Worm (Caenorhabditis elegans): ENCODE results near the gene F38B6.8.

F38B6.8 gene

DNA sequence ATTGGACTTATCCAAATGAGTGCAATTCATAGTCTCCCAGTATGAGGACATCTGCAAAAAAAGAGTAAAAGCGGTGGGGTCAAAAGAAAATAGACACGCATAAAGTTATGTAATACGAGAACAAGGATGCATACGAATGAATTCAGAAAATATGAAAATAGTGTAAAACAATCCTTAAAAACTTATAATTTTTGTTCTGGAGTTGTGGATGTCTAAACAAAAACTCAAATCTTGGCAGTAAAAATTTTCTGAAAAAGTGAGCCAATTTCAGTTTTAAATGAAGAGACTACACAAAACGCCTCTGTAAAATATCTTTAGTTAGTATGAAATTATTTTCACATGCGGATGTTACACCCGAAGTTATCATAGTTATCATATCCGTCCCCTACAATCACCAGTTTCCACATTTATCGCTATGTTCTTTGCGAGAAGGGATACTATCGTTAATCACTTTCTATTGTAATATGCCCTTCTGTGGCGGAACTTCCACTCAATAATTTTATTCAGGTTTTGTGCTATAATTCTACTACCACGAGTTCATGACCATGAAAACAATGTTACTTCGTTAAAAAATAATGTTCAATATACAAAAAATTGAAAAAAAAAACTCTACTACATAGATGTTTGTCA, 41.9 kb downstream of the F38B6.8 start, which contains the start of gene nhr-120:
TSS of gene nhr-120 (minus strand) at position 51 of the 630 bp plus-strand sequence.
- no peak for TF ChIP-seq alr-1 (tag; optimal IDR thresholded peaks at IDR 0.05)
- TF ChIP-seq blmp-1 (tag; optimal IDR thresholded peaks at IDR 0.05; ENCODE audit: insufficient read depth) = peak; percentile 19
- no peak for TF ChIP-seq lin-11 (tag; optimal IDR thresholded peaks at IDR 0.05)
- no peak for TF ChIP-seq nhr-21 (tag; optimal IDR thresholded peaks at IDR 0.05)
- TF ChIP-seq nhr-25 (tag; optimal IDR thresholded peaks at IDR 0.05) = peak; percentile 5
- TF ChIP-seq sma-9 (GFP tag; optimal IDR thresholded peaks at IDR 0.05) = peak; percentile 48
- no peak for TF ChIP-seq sma-9 (tag; optimal IDR thresholded peaks at IDR 0.05)

DNA sequence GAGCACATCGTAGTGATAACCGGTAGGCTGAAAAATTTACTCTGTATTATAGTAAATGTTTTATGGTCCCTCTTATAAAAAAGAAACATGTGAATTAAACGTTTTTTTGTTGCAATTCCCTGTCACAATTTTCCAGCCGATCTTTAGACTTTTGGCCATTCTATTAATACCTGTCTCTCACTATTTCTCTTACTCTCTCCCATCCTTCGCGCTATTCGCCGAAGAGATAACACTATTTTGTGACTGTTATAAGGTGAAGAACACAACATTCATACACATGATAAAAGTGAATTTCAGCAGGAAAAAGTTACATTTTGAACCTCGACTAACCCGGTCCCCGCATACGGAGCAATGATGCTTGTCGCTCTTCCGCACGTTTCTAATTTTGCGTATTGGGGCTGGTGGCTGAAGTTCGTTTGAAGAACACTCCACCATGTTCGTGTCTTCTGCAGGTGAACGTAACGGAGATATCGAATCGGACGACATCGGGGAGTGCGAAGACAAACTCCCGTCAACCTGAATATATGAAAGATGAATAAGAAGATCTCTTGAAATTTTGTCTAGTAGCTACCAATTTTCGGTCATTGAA, 43.5 kb downstream of the F38B6.8 start:
- TF ChIP-seq alr-1 (tag; optimal IDR thresholded peaks at IDR 0.05) (no peak), ztf-1 (GFP tag; conservative IDR thresholded peaks at IDR 0.05) (no peak), lsy-2 (tag; optimal IDR thresholded peaks at IDR 0.05) (no peak), nhr-129 (tag; optimal IDR thresholded peaks at IDR 0.05) (no peak), ztf-4 (tag; optimal IDR thresholded peaks at IDR 0.05) (peak; percentile 27), dmd-4 (tag; optimal IDR thresholded peaks at IDR 0.05) (no peak), sma-3 (GFP tag; optimal IDR thresholded peaks at IDR 0.05) (peak; percentile 70), blmp-1 (tag; optimal IDR thresholded peaks at IDR 0.05; ENCODE audit: insufficient read depth) (peak; percentile 48), ceh-16 (tag; optimal IDR thresholded peaks at IDR 0.05) (no peak), crh-2 (tag; optimal IDR thresholded peaks at IDR 0.05) (peak; percentile 48), sma-9 (GFP tag; optimal IDR thresholded peaks at IDR 0.05) (peak; percentile 84), sma-9 (tag; optimal IDR thresholded peaks at IDR 0.05) (no peak), F13H6.1 (tag; optimal IDR thresholded peaks at IDR 0.05) (no peak), gmeb-1 (tag; optimal IDR thresholded peaks at IDR 0.05) (peak; percentile 22), lin-13 (GFP tag; optimal IDR thresholded peaks at IDR 0.05) (no peak), nhr-25 (tag; optimal IDR thresholded peaks at IDR 0.05) (peak; percentile 67), ceh-82 (tag; optimal IDR thresholded peaks at IDR 0.05) (no peak), nhr-21 (tag; optimal IDR thresholded peaks at IDR 0.05) (peak; percentile 13), sem-4 (tag; optimal IDR thresholded peaks at IDR 0.05) (no peak), fos-1 (tag; optimal IDR thresholded peaks at IDR 0.05) (peak; percentile 86)

DNA sequence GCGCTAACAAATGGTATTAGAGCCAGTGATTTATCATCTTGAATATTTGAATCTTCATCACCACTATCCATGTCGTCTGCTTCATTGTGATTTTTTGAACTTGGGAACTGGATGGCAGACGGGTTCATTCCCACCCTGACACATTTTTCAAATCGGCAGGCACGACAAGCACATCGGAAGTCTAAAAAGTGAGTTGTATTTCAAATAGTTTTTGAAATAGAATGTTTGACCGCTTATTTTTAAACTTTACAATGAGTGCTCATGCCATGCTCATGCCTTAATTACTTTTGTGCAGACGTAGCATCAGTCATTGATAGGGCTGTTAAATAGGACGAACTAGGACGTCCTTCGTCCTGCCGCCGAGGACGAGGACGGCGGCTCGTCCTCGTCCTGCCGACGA, 44.6 kb downstream of the F38B6.8 start:
- no peak for TF ChIP-seq nhr-23 (tag; optimal IDR thresholded peaks at IDR 0.05)
- TF ChIP-seq ZK546.5 (tag; optimal IDR thresholded peaks at IDR 0.05) = no peak
- TF ChIP-seq aly-2 (tag; optimal IDR thresholded peaks at IDR 0.05) = no peak
- TF ChIP-seq snpc-4 (tag; optimal IDR thresholded peaks at IDR 0.05) = no peak
- no peak for TF ChIP-seq alr-1 (tag; optimal IDR thresholded peaks at IDR 0.05)
- no peak for TF ChIP-seq nhr-6 (tag; optimal IDR thresholded peaks at IDR 0.05)
- TF ChIP-seq gmeb-1 (tag; optimal IDR thresholded peaks at IDR 0.05) = no peak
- TF ChIP-seq peb-1 (tag; optimal IDR thresholded peaks at IDR 0.05) = no peak
- TF ChIP-seq R02D3.7 (tag; optimal IDR thresholded peaks at IDR 0.05) = no peak
- TF ChIP-seq zag-1 (tag; optimal IDR thresholded peaks at IDR 0.05) = no peak
- TF ChIP-seq nhr-237 (tag; optimal IDR thresholded peaks at IDR 0.05) = no peak
- TF ChIP-seq Y55F3AM.14 (GFP tag; optimal IDR thresholded peaks at IDR 0.05) = no peak
- TF ChIP-seq nhr-11 (tag; optimal IDR thresholded peaks at IDR 0.05) = no peak
- no peak for TF ChIP-seq ztf-1 (GFP tag; conservative IDR thresholded peaks at IDR 0.05)
- TF ChIP-seq lin-13 (GFP tag; optimal IDR thresholded peaks at IDR 0.05) = no peak
- TF ChIP-seq mbf-1 (tag; optimal IDR thresholded peaks at IDR 0.05) = no peak
- TF ChIP-seq lin-11 (tag; optimal IDR thresholded peaks at IDR 0.05) = no peak
- no peak for TF ChIP-seq sma-3 (GFP tag; optimal IDR thresholded peaks at IDR 0.05)
- no peak for TF ChIP-seq F13H6.1 (tag; optimal IDR thresholded peaks at IDR 0.05)
- no peak for TF ChIP-seq nhr-129 (tag; optimal IDR thresholded peaks at IDR 0.05)

DNA sequence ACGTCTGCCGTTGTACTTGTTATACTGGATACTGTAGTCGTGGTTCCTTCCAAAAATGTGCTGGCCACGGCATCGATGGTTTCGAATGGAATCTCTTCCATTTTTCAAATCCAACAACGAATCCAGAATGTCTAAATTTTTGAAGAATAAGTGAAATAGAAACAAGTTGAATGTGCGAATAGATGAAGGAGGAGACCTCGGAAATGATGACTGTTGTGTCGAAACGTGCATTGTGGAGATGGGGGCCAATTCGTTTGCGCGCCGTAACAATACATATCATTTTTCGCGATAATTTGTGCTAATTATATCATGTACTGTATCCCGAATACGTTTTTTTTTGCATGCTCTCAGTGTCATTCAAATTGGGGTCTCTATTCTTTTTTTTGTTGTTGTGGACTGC, 47.4 kb downstream of the F38B6.8 start, which contains the start of gene aexr-1:
TSS of gene aexr-1 (minus strand) at position 101 of the 400 bp plus-strand sequence.
- TF ChIP-seq peb-1 (tag; optimal IDR thresholded peaks at IDR 0.05) (no peak), lsy-2 (tag; optimal IDR thresholded peaks at IDR 0.05) (no peak), lin-11 (tag; optimal IDR thresholded peaks at IDR 0.05) (no peak), snpc-4 (tag; optimal IDR thresholded peaks at IDR 0.05) (no peak), mab-5 (tag; optimal IDR thresholded peaks at IDR 0.05) (no peak), nhr-129 (tag; optimal IDR thresholded peaks at IDR 0.05) (no peak), elt-1 (tag; optimal IDR thresholded peaks at IDR 0.05) (no peak), ceh-16 (tag; optimal IDR thresholded peaks at IDR 0.05) (no peak)

All from whole organism, L2 larva.